Worm (Caenorhabditis elegans): ENCODE results near the gene mrpl-28.

- TF ChIP-seq T22C8.4 (GFP tag; IDR thresholded peaks at IDR 0.05) (no peak), ztf-29 (GFP tag; IDR thresholded peaks at IDR 0.05) (no peak), klf-2 (GFP tag; conservative IDR thresholded peaks at IDR 0.05) (no peak), ref-1 (GFP tag; conservative IDR thresholded peaks at IDR 0.05) (no peak), med-1 (GFP tag; optimal IDR thresholded peaks at IDR 0.05; ENCODE audit: insufficient read depth) (no peak)
These were observed 20.8 kb upstream of the mrpl-28 start for ce11 chrII:176622-177021.

All from whole organism, midembryonic.